Worm (Caenorhabditis elegans) whole organism, L1 larva: ENCODE measurements around the gene vps-33.1.

Source experiments
- C04F5.9 ChIP-seq: sonication (generic microtip); optimal IDR thresholded peaks from 2 replicates; lab custom pipeline; 2016; ENCODE audit warnings: missing genetic modification characterization, missing compliant biosample characterization
- Y116A8C.19 ChIP-seq: sonication (generic microtip); optimal IDR thresholded peaks from 2 replicates; lab custom pipeline; 2016; ENCODE audit warnings: missing compliant biosample characterization, missing genetic modification characterization, borderline replicate concordance
- aly-2 ChIP-seq: fragments of 150-350 bp; optimal IDR thresholded peaks from 2 replicates; lab custom pipeline; 2014; ENCODE audit warnings: missing biosample characterization, missing genetic modification characterization
- ama-1 ChIP-seq: fragments of 150-350 bp; optimal IDR thresholded peaks from 2 replicates; lab custom pipeline; 2014
- ceh-8 ChIP-seq: fragments of 200-800 bp; sonication (Bioruptor generic); optimal IDR thresholded peaks from 2 replicates; lab custom pipeline; 2018; ENCODE audit warnings: mild to moderate bottlenecking, missing genetic modification characterization, moderate library complexity, missing compliant biosample characterization
- ceh-88 ChIP-seq: fragments of 200-800 bp; sonication (Bioruptor generic); IDR thresholded peaks from 2 replicates; pipeline ENCODE4 v1.3.6; 2022; ENCODE audit warnings: missing genetic modification characterization, missing compliant biosample characterization
- ceh-90 ChIP-seq: sonication (generic microtip); optimal IDR thresholded peaks from 2 replicates; lab custom pipeline; 2016; ENCODE audit warnings: missing genetic modification characterization, missing compliant biosample characterization
- ces-1 ChIP-seq: fragments of 150-350 bp; optimal IDR thresholded peaks from 2 replicates; lab custom pipeline; 2014; ENCODE audit warnings: missing biosample characterization, missing genetic modification reagents, missing genetic modification characterization
- dpl-1 ChIP-seq, 3 experiments: fragments of 150-350 bp in 2 of 3; sonication (generic microtip) in 1 of 3; optimal IDR thresholded peaks; 2 replicates each; lab custom pipeline; 2014 to 2017; ENCODE audit warnings: missing biosample characterization in 3 of 3, missing genetic modification characterization in 3 of 3, missing genetic modification reagents in 3 of 3
- efl-1 ChIP-seq, 4 experiments: fragments of 150-350 bp; optimal IDR thresholded peaks in 3 of 4; peaks in 1 of 4; 1 replicate in 1 of 4; 2 replicates in 3 of 4; lab custom pipeline; 2014; ENCODE audit warnings: missing biosample characterization in 2 of 4, missing genetic modification characterization in 2 of 4, missing genetic modification reagents in 2 of 4
- egl-13 ChIP-seq: sonication (generic microtip); optimal IDR thresholded peaks from 2 replicates; lab custom pipeline; 2016; ENCODE audit warnings: missing genotype, missing genetic modification reagents, missing genetic modification characterization, missing compliant biosample characterization
- elt-2 ChIP-seq: sonication (generic microtip); optimal IDR thresholded peaks from 2 replicates; lab custom pipeline; 2016; ENCODE audit warnings: missing genetic modification characterization, mild to moderate bottlenecking, inconsistent platforms, missing compliant biosample characterization, missing genetic modification reagents
- fkh-10 ChIP-seq: sonication (generic microtip); optimal IDR thresholded peaks from 2 replicates; lab custom pipeline; 2017; ENCODE audit warnings: missing biosample characterization, missing genetic modification reagents, missing genetic modification characterization
- fos-1 ChIP-seq: fragments of 150-350 bp; optimal IDR thresholded peaks from 2 replicates; lab custom pipeline; 2014; ENCODE audit warnings: missing biosample characterization, missing genetic modification characterization
- grh-1 ChIP-seq: fragments of 200-800 bp; sonication (Bioruptor generic); IDR thresholded peaks from 2 replicates; pipeline ENCODE4 v1.3.6; 2022; ENCODE audit warnings: missing genetic modification reagents, missing genetic modification characterization, missing compliant biosample characterization
- hlh-17 ChIP-seq: fragments of 200-800 bp; sonication (Bioruptor generic); optimal IDR thresholded peaks from 2 replicates; lab custom pipeline; 2018; ENCODE audit warnings: missing genetic modification characterization, mild to moderate bottlenecking, missing compliant biosample characterization, moderate library complexity, borderline replicate concordance
- hlh-4 ChIP-seq: sonication (generic microtip); optimal IDR thresholded peaks from 2 replicates; lab custom pipeline; 2016; ENCODE audit warnings: mild to moderate bottlenecking, missing genetic modification characterization, missing compliant biosample characterization
- irx-1 ChIP-seq: sonication (generic microtip); optimal IDR thresholded peaks from 2 replicates; lab custom pipeline; 2016; ENCODE audit warnings: missing genetic modification characterization, missing compliant biosample characterization
- isw-1 ChIP-seq: fragments of 200-800 bp; sonication (Bioruptor generic); IDR thresholded peaks from 2 replicates; pipeline ENCODE4 v1.3.6; 2022; ENCODE audit warnings: missing genetic modification characterization, missing compliant biosample characterization
- lin-13 ChIP-seq: fragments of 150-350 bp; optimal IDR thresholded peaks from 2 replicates; lab custom pipeline; 2014; ENCODE audit warnings: missing biosample characterization, missing genetic modification reagents, missing genetic modification characterization
- lin-15B ChIP-seq: fragments of 150-350 bp; sonication (generic microtip); optimal IDR thresholded peaks from 3 replicates; lab custom pipeline; 2014; ENCODE audit warnings: missing biosample characterization, missing genetic modification characterization
- lin-39 ChIP-seq: fragments of 150-350 bp; optimal IDR thresholded peaks from 2 replicates; lab custom pipeline; 2014; ENCODE audit warnings: missing biosample characterization, missing genetic modification reagents, missing genetic modification characterization
- lsy-2 ChIP-seq, 2 experiments: fragments of 150-350 bp; optimal IDR thresholded peaks; 2 replicates each; lab custom pipeline; 2014; ENCODE audit warnings: missing biosample characterization in 2 of 2, missing genetic modification characterization in 2 of 2
- mdl-1 ChIP-seq, 2 experiments: fragments of 150-350 bp; optimal IDR thresholded peaks; 2 replicates each; lab custom pipeline; 2014 to 2017; ENCODE audit warnings: missing biosample characterization in 2 of 2, missing genetic modification characterization in 2 of 2, inconsistent platforms in 1 of 2
- mef-2 ChIP-seq: fragments of 150-350 bp; optimal IDR thresholded peaks from 2 replicates; lab custom pipeline; 2014; ENCODE audit warnings: missing biosample characterization, missing genetic modification characterization
- nhr-12 ChIP-seq: sonication (generic microtip); optimal IDR thresholded peaks from 2 replicates; lab custom pipeline; 2017; ENCODE audit warnings: missing biosample characterization, missing genetic modification characterization
- nhr-19 ChIP-seq: fragments of 200-800 bp; sonication (Bioruptor generic); conservative IDR thresholded peaks from 2 replicates; pipeline ENCODE4 v1.3.6; 2022; ENCODE audit warnings: missing genetic modification characterization, missing compliant biosample characterization
- nhr-20 ChIP-seq: sonication (generic microtip); optimal IDR thresholded peaks from 2 replicates; lab custom pipeline; 2016; ENCODE audit warnings: mild to moderate bottlenecking, missing genetic modification characterization, missing compliant biosample characterization
- nhr-237 ChIP-seq: fragments of 150-350 bp; optimal IDR thresholded peaks from 2 replicates; lab custom pipeline; 2014; ENCODE audit warnings: missing biosample characterization, missing genetic modification characterization
- nhr-71 ChIP-seq: sonication (generic microtip); optimal IDR thresholded peaks from 2 replicates; lab custom pipeline; 2016; ENCODE audit warnings: mild to moderate bottlenecking, missing genetic modification characterization, moderate library complexity, missing compliant biosample characterization
- nhr-76 ChIP-seq: sonication (generic microtip); optimal IDR thresholded peaks from 2 replicates; lab custom pipeline; 2017; ENCODE audit warnings: missing biosample characterization, missing genetic modification characterization
- nhr-77 ChIP-seq: fragments of 150-350 bp; optimal IDR thresholded peaks from 2 replicates; lab custom pipeline; 2014; ENCODE audit warnings: missing biosample characterization, missing genetic modification characterization
- nhr-85 ChIP-seq: sonication (generic microtip); peaks from one replicate; lab custom pipeline; 2016; ENCODE audit warnings: missing genetic modification characterization, inconsistent platforms, missing compliant biosample characterization
- nhr-90 ChIP-seq: sonication (generic microtip); optimal IDR thresholded peaks from 2 replicates; lab custom pipeline; 2016; ENCODE audit warnings: mild to moderate bottlenecking, missing genetic modification characterization, missing compliant biosample characterization; ENCODE audit not compliant: poor library complexity
- pag-3 ChIP-seq: sonication (generic microtip); optimal IDR thresholded peaks from 2 replicates; lab custom pipeline; 2017; ENCODE audit warnings: missing genetic modification characterization, mild to moderate bottlenecking, missing compliant biosample characterization, antibody characterized with exemption, borderline replicate concordance; ENCODE audit not compliant: insufficient read depth
- pax-3 ChIP-seq: fragments of 200-800 bp; sonication (Bioruptor generic); optimal IDR thresholded peaks from 2 replicates; lab custom pipeline; 2018; ENCODE audit warnings: mild to moderate bottlenecking, missing genetic modification characterization, moderate library complexity, missing compliant biosample characterization
- rnt-1 ChIP-seq: sonication (generic microtip); optimal IDR thresholded peaks from 2 replicates; lab custom pipeline; 2016; ENCODE audit warnings: mild to moderate bottlenecking, missing genetic modification characterization, moderate library complexity, missing compliant biosample characterization
- snu-23 ChIP-seq: sonication (generic microtip); optimal IDR thresholded peaks from 2 replicates; lab custom pipeline; 2016; ENCODE audit warnings: missing genetic modification characterization, missing compliant biosample characterization
- sox-4 ChIP-seq: sonication (generic microtip); optimal IDR thresholded peaks from 2 replicates; lab custom pipeline; 2016; ENCODE audit warnings: missing genetic modification characterization, missing compliant biosample characterization
- swsn-7 ChIP-seq: sonication (generic microtip); optimal IDR thresholded peaks from 2 replicates; lab custom pipeline; 2016; ENCODE audit warnings: missing genetic modification characterization, missing compliant biosample characterization
- tbx-2 ChIP-seq: sonication (generic microtip); optimal IDR thresholded peaks from 2 replicates; lab custom pipeline; 2016; ENCODE audit warnings: missing genetic modification characterization, missing compliant biosample characterization
- tlp-1 ChIP-seq: fragments of 150-350 bp; optimal IDR thresholded peaks from 2 replicates; lab custom pipeline; 2014; ENCODE audit warnings: missing biosample characterization, missing genetic modification characterization
- unc-130 ChIP-seq: fragments of 150-350 bp; optimal IDR thresholded peaks from 2 replicates; lab custom pipeline; 2017; ENCODE audit warnings: missing biosample characterization, missing genetic modification characterization, inconsistent platforms
- unc-86 ChIP-seq: sonication (generic microtip); optimal IDR thresholded peaks from 2 replicates; lab custom pipeline; 2016; ENCODE audit warnings: missing genetic modification characterization, missing compliant biosample characterization
- unc-98 ChIP-seq: fragments of 200-800 bp; sonication (Bioruptor generic); IDR thresholded peaks from 2 replicates; pipeline ENCODE4 v1.3.6; 2022; ENCODE audit warnings: missing genetic modification characterization, missing compliant biosample characterization
- vab-15 ChIP-seq: sonication (generic microtip); optimal IDR thresholded peaks from 2 replicates; lab custom pipeline; 2017; ENCODE audit warnings: missing genotype, mild to moderate bottlenecking, missing genetic modification characterization, missing compliant biosample characterization
- xbp-1 ChIP-seq: sonication (generic microtip); optimal IDR thresholded peaks from 2 replicates; lab custom pipeline; 2016; ENCODE audit warnings: missing genetic modification characterization, missing compliant biosample characterization
- ztf-11 ChIP-seq, 2 experiments: sonication (generic microtip); optimal IDR thresholded peaks; 2 replicates each; lab custom pipeline; 2016 to 2017; ENCODE audit warnings: missing genetic modification characterization in 2 of 2, missing biosample characterization in 1 of 2, missing compliant biosample characterization in 1 of 2
- ztf-4 ChIP-seq: fragments of 150-350 bp; optimal IDR thresholded peaks from 2 replicates; lab custom pipeline; 2014; ENCODE audit warnings: missing biosample characterization, missing genetic modification characterization

The vps-33.1 gene

ce11 chrIII:8652922-8653321, 47.8 kb upstream of the vps-33.1 start (continued):
- TF ChIP-seq sox-4 (tag; lab: Kevin White, UChicago) (no peak), hlh-4 (no peak), ces-1 (GFP tag; lab: Kevin White, UChicago) (no peak), irx-1 (tag; lab: Kevin White, UChicago) (no peak), mdl-1 (tag; optimal IDR thresholded peaks at IDR 0.05; lab: Kevin White, UChicago) (peak in 1 of 2 experiments; percentile 4), swsn-7 (tag; lab: Kevin White, UChicago) (peak; percentile 31), pag-3 (tag; lab: Kevin White, UChicago) (no peak), elt-2 (tag; lab: Kevin White, UChicago) (no peak), fkh-10 (no peak), tlp-1 (tag; lab: Kevin White, UChicago) (no peak), egl-13 (tag; lab: Kevin White, UChicago) (no peak), hlh-17 (GFP tag; lab: Kevin White, UChicago) (no peak), C04F5.9 (tag; lab: Kevin White, UChicago) (no peak), grh-1 (GFP tag; lab: Robert Waterston, UW) (no peak; the same call in 1 of the 2 replicates), xbp-1 (tag; lab: Kevin White, UChicago) (peak; percentile 12), efl-1 (optimal IDR thresholded peaks at IDR 0.05; lab: Kevin White, UChicago) (peak; percentile 14 to 38), efl-1 (GFP tag; optimal IDR thresholded peaks at IDR 0.05 in 1 of 2; lab: Kevin White, UChicago) (peak; percentile 7 to 8), pax-3 (tag; lab: Kevin White, UChicago) (no peak), ceh-90 (tag; lab: Kevin White, UChicago) (no peak), unc-86 (no peak), mef-2 (tag; lab: Kevin White, UChicago) (no peak), Y116A8C.19 (tag; lab: Kevin White, UChicago) (no peak), nhr-71 (tag; lab: Kevin White, UChicago) (peak; percentile 54), lin-13 (peak; percentile 12), ztf-11 (tag; optimal IDR thresholded peaks at IDR 0.05; lab: Kevin White, UChicago) (no peak), nhr-90 (no peak), dpl-1 (GFP tag; optimal IDR thresholded peaks at IDR 0.05; lab: Kevin White, UChicago) (peak in 2 of 3 experiments; percentile 12 to 23), unc-130 (tag; lab: Kevin White, UChicago) (no peak), unc-98 (GFP tag; lab: Robert Waterston, UW) (no peak), ceh-88 (GFP tag; lab: Robert Waterston, UW) (no peak)

- TF ChIP-seq lin-13 (no peak), nhr-12 (tag; lab: Kevin White, UChicago) (no peak), snu-23 (GFP tag; lab: Kevin White, UChicago) (no peak), nhr-237 (tag; lab: Kevin White, UChicago) (no peak), fkh-10 (no peak), aly-2 (tag; lab: Kevin White, UChicago) (no peak), lin-39 (tag; lab: Kevin White, UChicago) (no peak), unc-130 (tag; lab: Kevin White, UChicago) (no peak), nhr-76 (tag; lab: Kevin White, UChicago) (no peak), ceh-8 (no peak)
Measured at ce11 chrIII:8653457-8653856, 47.3 kb upstream of the vps-33.1 start.

DNA sequence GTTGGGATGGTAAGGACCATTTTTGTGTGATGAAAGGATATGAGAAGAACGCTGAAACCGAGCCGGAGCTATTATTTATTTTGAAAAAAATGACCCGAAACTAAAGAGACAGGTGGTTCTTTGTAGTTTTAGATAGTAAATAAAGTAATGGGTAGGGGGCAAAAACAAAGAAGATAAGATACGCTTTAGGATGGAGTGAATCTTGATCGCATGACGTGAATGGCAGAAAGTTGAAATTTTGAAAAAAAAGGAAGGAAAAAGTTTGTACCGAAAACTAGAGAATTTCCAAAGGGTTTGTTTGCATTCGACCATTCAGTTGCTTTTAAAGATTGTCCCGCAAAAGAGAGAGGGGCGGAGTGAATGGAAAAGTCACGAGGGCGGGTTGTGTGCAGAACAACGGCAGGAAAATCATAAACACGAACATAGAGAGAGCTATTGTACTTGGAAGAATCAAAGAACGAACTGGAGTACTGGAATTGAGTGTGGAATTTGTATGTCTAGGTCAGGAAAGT, 46.8 kb upstream of the vps-33.1 start, which contains the start of gene F22B7.9:
TSS of gene F22B7.9 (minus strand) at position 51 of the 512 bp plus-strand sequence.
- TF ChIP-seq tbx-2 (tag; lab: Kevin White, UChicago) (peak; percentile 23), ama-1 (lab: Kevin White, UChicago) (peak; percentile 83), ztf-4 (no peak), nhr-77 (tag; lab: Kevin White, UChicago) (peak; percentile 4), nhr-19 (GFP tag; lab: Robert Waterston, UW) (peak; percentile 42), nhr-71 (tag; lab: Kevin White, UChicago) (peak; percentile 54), nhr-85 (tag; lab: Kevin White, UChicago) (peak; percentile 81), dpl-1 (GFP tag; optimal IDR thresholded peaks at IDR 0.05; lab: Kevin White, UChicago) (peak in 1 of 3 experiments; percentile 9), rnt-1 (tag; lab: Kevin White, UChicago) (peak; percentile 11), vab-15 (tag; lab: Kevin White, UChicago) (no peak), snu-23 (GFP tag; lab: Kevin White, UChicago) (peak; percentile 35), lin-15B (tag; lab: Kevin White, UChicago) (no peak), isw-1 (GFP tag; lab: Robert Waterston, UW) (no peak), efl-1 (optimal IDR thresholded peaks at IDR 0.05; lab: Kevin White, UChicago) (no peak), efl-1 (GFP tag; optimal IDR thresholded peaks at IDR 0.05 in 1 of 2; lab: Kevin White, UChicago) (peak in 1 of 2 experiments; percentile 16), ceh-88 (GFP tag; lab: Robert Waterston, UW) (0 out of 2 replicates have a peak, but pooled peaks have one; percentile 12), elt-2 (tag; lab: Kevin White, UChicago) (peak; percentile 54), nhr-20 (tag; lab: Kevin White, UChicago) (peak; percentile 71), lsy-2 (tag; optimal IDR thresholded peaks at IDR 0.05; lab: Kevin White, UChicago) (peak in 1 of 2 experiments; percentile 18), fos-1 (tag; lab: Kevin White, UChicago) (no peak)
